Worm (Caenorhabditis elegans) whole organism, L3 larva: ENCODE measurements around the gene str-243.

Experiments
- R02D3.7 ChIP-seq: fragments of 150-350 bp; optimal IDR thresholded peaks from 2 replicates; lab custom pipeline; 2014; ENCODE audit warnings: missing biosample characterization, missing genetic modification characterization
- aly-2 ChIP-seq: fragments of 150-350 bp; optimal IDR thresholded peaks from 2 replicates; lab custom pipeline; 2014; ENCODE audit warnings: missing biosample characterization, missing genetic modification characterization
- ama-1 ChIP-seq: fragments of 150-350 bp; optimal IDR thresholded peaks from 2 replicates; lab custom pipeline; 2018
- elt-3 ChIP-seq, 3 experiments: fragments of 150-350 bp in 1 of 3; sonication (generic microtip) in 2 of 3; optimal IDR thresholded peaks; 2 replicates in 2 of 3; 4 replicates in 1 of 3; lab custom pipeline; 2014 to 2017; ENCODE audit warnings: missing biosample characterization in 3 of 3, missing genetic modification characterization in 3 of 3
- fkh-10 ChIP-seq: sonication (generic microtip); optimal IDR thresholded peaks from 2 replicates; lab custom pipeline; 2017; ENCODE audit warnings: missing biosample characterization, missing genetic modification reagents, missing genetic modification characterization
- jun-1 ChIP-seq: fragments of 150-350 bp; optimal IDR thresholded peaks from 2 replicates; lab custom pipeline; 2014; ENCODE audit warnings: missing biosample characterization, missing genetic modification reagents, missing genetic modification characterization
- lin-15B ChIP-seq: fragments of 150-350 bp; optimal IDR thresholded peaks from 2 replicates; lab custom pipeline; 2014; ENCODE audit warnings: missing biosample characterization, missing genetic modification characterization
- nhr-28 ChIP-seq: fragments of 150-350 bp; optimal IDR thresholded peaks from 2 replicates; lab custom pipeline; 2014; ENCODE audit warnings: missing biosample characterization, missing genetic modification characterization
- nhr-67 ChIP-seq: fragments of 150-350 bp; optimal IDR thresholded peaks from 2 replicates; lab custom pipeline; 2014; ENCODE audit warnings: missing biosample characterization, missing genetic modification characterization
- skn-1 ChIP-seq: fragments of 150-350 bp; optimal IDR thresholded peaks from 2 replicates; lab custom pipeline; 2014; ENCODE audit warnings: missing biosample characterization, missing genetic modification characterization
- zag-1 ChIP-seq: fragments of 150-350 bp; optimal IDR thresholded peaks from 2 replicates; lab custom pipeline; 2014; ENCODE audit warnings: missing biosample characterization, missing genetic modification characterization
- ztf-11 ChIP-seq: fragments of 150-350 bp; optimal IDR thresholded peaks from 2 replicates; lab custom pipeline; 2014; ENCODE audit warnings: missing biosample characterization, missing genetic modification characterization
- ztf-4 ChIP-seq: fragments of 150-350 bp; optimal IDR thresholded peaks from 2 replicates; lab custom pipeline; 2014; ENCODE audit warnings: missing biosample characterization, missing genetic modification characterization

- TF ChIP-seq lin-15B (tag; lab: Kevin White, UChicago) = no peak
- TF ChIP-seq fkh-10 (GFP tag; lab: Kevin White, UChicago) = no peak
- TF ChIP-seq ztf-4 (tag; lab: Kevin White, UChicago) = no peak
- no peak for TF ChIP-seq zag-1 (tag; lab: Kevin White, UChicago)
- TF ChIP-seq jun-1 = no peak
- no peak for TF ChIP-seq ztf-11 (tag; lab: Kevin White, UChicago)
- no peak for TF ChIP-seq R02D3.7 (tag; lab: Kevin White, UChicago)
- no peak for TF ChIP-seq ama-1 (lab: Kevin White, UChicago)
- no peak for TF ChIP-seq nhr-28 (tag; lab: Kevin White, UChicago)
- TF ChIP-seq nhr-67 (tag; lab: Kevin White, UChicago) = no peak
- TF ChIP-seq skn-1 = no peak
- no peak for TF ChIP-seq elt-3 (tag; optimal IDR thresholded peaks at IDR 0.05; lab: Kevin White, UChicago)
- no peak for TF ChIP-seq aly-2 (tag; lab: Kevin White, UChicago)
Measured at ce11 chrV:1527985-1528384, 5.4 kb downstream of the str-243 start, which contains the start of gene str-236.
